Fruit fly (Drosophila melanogaster): ENCODE measurements around the gene CG13023.
"Not testable (repeated sequence)": the region's sequence is repeated elsewhere in the genome, so short reads cannot be mapped to it uniquely, and the experiment has no call there.

CG13023 gene

DNA sequence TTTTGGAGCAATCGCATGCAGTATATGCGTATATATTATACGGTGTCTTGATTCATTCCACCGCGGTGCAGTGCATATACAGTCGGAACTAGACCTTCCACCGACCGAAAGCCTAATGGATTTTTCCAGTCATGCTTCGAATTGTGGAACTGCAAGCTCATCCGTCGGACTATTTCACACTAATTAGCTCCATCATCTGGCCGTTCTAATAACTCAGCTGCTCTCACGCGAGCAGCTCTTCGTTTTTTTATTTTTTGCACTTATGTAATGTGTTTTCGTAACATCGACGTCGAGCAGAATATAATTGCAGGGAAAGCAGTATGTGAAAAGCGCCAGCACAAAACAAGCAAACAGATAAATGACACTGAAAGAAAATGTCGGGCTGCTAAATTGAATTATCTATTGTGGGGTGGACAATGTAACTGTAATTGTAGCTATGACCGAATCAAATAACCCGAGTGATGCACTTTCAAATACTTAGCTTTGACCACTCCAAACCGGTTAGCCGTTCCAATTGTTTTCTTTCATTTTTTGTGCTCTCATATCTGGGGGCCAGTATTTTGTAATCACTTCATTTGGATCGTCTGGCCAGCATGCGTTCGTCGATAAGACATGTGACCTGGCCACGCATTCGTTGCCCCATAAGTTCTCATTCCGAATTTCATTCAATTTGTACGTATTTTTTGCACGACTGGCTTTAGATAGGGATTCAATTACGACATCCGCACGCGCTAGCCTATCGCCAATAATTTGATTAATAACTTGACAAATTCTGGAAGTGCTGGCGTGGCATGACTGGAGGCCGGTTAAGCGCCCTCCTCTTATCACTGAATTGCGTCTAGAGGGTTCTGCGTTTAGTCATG, 30.5 kb upstream of the CG13023 start, which contains the start of gene Cpr73D:
TSS of gene Cpr73D (minus strand) at position 156 of the 863 bp plus-strand sequence.
- no peak for TF ChIP-seq Mnt (GFP tag; optimal IDR thresholded peaks at IDR 0.05)
- TF ChIP-seq CG14711 (tag; optimal IDR thresholded peaks at IDR 0.05), result no peak
- peak; percentile 80 for TF ChIP-seq kay (GFP tag; ENCODE audit: borderline replicate concordance)
- no peak for TF ChIP-seq toe (GFP tag; optimal IDR thresholded peaks at IDR 0.05)
- no peak for TF ChIP-seq ovo (GFP tag; optimal IDR thresholded peaks at IDR 0.05)
- TF ChIP-seq tj (GFP tag; optimal IDR thresholded peaks at IDR 0.05), result peak; percentile 17
- TF ChIP-seq CG7101 (tag; optimal IDR thresholded peaks at IDR 0.05), result no peak
- TF ChIP-seq cnc (optimal IDR thresholded peaks at IDR 0.05), result peak in 1 of 2 experiments; percentile 25
- TF ChIP-seq CG5204 (GFP tag; optimal IDR thresholded peaks at IDR 0.05), result no peak
- TF ChIP-seq bab1 (GFP tag; optimal IDR thresholded peaks at IDR 0.05), result no peak

DNA sequence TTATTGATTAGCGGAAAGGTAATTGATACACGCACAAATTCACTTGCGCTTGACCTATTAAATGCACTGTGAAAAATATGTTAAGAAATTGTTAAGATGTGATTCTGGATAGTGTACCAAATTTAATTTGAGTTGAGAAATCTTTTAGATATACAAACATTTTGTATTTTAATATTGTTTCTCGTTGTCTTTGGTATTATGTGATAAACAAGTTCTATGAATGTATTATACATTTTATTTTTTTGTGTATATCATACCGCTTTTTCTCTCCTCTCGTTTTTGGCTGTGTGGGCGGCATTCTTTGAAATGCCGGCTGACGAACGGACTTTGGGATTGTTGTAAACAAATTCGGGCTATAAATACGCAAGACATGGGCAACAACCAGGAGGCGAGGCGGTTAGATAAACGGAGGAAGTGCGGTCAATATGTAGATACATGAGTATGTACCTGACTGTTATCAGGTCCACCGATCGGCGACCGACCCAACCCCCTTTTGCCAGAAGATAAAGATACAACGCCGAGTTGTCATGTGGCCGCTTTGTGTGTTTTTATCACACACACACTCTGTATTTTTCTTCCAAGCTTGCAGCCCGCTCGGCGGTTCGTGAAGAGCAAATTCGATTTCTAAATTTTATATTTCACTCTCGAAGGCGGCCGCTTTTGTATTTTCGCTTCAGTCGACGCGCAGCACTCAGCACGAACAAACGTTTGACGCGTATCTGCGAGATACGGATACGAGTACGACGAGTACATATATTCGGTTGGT, 29.7 kb upstream of the CG13023 start:
- TF ChIP-seq CG14711 (tag; optimal IDR thresholded peaks at IDR 0.05) (no peak), Mnt (GFP tag; optimal IDR thresholded peaks at IDR 0.05) (peak; percentile 53), kay (GFP tag; ENCODE audit: borderline replicate concordance) (peak; percentile 97), CG11617 (GFP tag; optimal IDR thresholded peaks at IDR 0.05) (peak; percentile 22), CG33017 (tag; optimal IDR thresholded peaks at IDR 0.05) (no peak), cic (GFP tag; optimal IDR thresholded peaks at IDR 0.05) (peak; percentile 65), Clk (GFP tag; optimal IDR thresholded peaks at IDR 0.05) (no peak), CG12768 (GFP tag; optimal IDR thresholded peaks at IDR 0.05) (peak; percentile 19), tj (GFP tag; optimal IDR thresholded peaks at IDR 0.05) (no peak), toe (GFP tag; optimal IDR thresholded peaks at IDR 0.05) (no peak)

DNA sequence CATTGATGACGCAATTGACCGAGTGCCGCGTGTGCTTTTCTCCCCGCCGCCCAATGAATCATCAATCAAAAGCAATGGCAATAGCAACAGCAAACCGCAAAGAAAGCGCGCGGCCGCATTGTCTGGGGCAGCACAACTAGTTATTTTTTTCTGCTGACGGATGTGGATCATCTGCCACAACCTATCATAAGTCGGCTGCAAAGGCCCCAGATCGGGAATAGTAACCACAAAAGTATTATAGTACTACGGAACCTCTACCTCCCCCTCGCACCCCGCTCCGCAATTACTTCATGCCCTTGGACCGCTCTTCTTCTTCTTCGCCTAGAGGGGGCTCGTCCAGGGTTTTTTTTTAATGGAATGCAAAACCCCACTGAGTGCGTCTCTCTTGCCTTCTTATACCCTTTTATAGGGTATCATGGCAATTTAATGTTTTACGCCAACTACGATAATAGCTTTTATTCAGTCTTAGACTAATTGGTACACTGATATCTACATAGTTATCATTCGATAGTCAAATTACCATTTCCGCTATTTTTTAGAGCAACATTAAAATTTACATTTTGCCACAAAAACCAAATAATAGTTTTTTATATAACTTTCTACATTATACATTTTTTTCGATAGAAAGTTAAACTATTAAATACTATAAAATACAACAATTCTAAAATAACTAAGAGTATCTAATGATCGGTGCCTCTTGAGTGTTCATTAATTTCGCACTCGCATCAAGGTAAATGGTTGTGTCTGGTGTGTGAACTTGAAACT, 29.0 kb upstream of the CG13023 start:
- TF ChIP-seq tj (GFP tag; optimal IDR thresholded peaks at IDR 0.05), result peak; percentile 52
- no peak for TF ChIP-seq cnc (optimal IDR thresholded peaks at IDR 0.05)

DNA sequence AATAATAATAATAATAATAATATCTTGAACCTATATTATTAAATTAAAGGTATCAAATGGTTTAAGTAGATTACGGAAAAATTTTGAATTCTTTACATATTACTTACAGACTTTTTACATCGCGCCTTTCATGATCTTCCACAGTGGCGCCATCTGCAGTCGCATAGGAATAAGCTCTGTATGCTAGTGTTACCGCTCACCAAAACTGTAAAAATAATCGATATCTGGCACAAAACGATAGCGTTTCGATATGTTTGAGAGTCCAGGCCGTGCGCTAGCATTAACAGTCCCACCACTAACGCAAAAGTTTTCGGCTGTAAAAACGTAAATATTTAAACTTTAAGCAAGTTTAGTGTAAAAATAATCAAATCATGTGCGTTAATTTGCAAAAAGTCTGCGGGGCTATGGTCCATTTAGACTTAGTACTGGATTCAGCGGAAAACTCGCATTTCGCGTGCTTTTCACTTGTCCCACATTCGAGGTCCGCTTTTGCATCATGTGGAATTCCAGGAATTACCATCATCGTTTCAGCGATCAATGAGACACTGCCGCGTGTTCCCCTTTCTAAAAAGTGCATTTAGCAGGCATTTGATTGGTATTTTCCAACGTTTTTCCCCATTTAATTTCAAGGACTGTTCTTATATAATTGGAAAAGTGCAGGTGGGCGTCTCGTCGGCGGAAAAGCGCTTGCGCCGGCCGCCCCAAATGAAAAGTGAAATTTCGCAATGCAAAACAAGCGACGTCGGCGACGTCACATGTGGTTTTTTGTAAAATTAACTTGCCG, 28.2 kb upstream of the CG13023 start:
- TF ChIP-seq tj (GFP tag; optimal IDR thresholded peaks at IDR 0.05) (no peak), cnc (optimal IDR thresholded peaks at IDR 0.05) (no peak), pad (GFP tag; optimal IDR thresholded peaks at IDR 0.05) (peak; percentile 38), CG11617 (GFP tag; optimal IDR thresholded peaks at IDR 0.05) (no peak), bab1 (GFP tag; optimal IDR thresholded peaks at IDR 0.05) (peak; percentile 56), Mnt (GFP tag; optimal IDR thresholded peaks at IDR 0.05) (peak; percentile 27), Hr96 (GFP tag; optimal IDR thresholded peaks at IDR 0.05) (peak; percentile 20), Crg-1 (GFP tag; optimal IDR thresholded peaks at IDR 0.05) (peak; percentile 8), CG5204 (GFP tag; optimal IDR thresholded peaks at IDR 0.05) (no peak), CG7045 (GFP tag; optimal IDR thresholded peaks at IDR 0.05) (no peak), ovo (GFP tag; optimal IDR thresholded peaks at IDR 0.05) (no peak), cic (GFP tag; optimal IDR thresholded peaks at IDR 0.05) (no peak), CG33017 (tag; optimal IDR thresholded peaks at IDR 0.05) (no peak), toe (GFP tag; optimal IDR thresholded peaks at IDR 0.05) (no peak), CG1620 (GFP tag; optimal IDR thresholded peaks at IDR 0.05) (peak; percentile 58), CG12768 (GFP tag; optimal IDR thresholded peaks at IDR 0.05) (peak; percentile 19), CG7101 (tag; optimal IDR thresholded peaks at IDR 0.05) (peak; percentile 26), kay (GFP tag; ENCODE audit: borderline replicate concordance) (no peak), CG14711 (tag; optimal IDR thresholded peaks at IDR 0.05) (peak; percentile 25)

DNA sequence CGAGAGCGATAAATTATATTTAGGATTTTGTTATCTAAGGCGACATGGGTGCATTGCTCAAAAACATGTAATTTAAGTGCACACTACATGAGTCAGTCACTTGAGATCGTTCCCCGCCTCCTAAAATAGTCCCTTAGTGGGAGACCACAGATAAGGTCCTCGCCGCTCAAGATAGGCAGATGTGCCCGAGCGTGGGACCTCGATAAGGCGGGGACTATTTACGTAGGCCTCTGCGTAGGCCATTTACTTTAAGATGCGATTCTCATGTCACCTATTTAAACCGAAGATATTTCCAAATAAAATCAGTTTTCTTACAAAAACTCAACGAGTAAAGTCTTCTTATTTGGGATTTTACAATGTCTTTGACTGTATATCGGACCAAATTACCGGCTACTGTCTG, 27.3 kb upstream of the CG13023 start, which contains the start of gene Ogdh:
TSS of gene Ogdh (plus strand) at position 301 of the 400 bp plus-strand sequence.
- TF ChIP-seq CG14711 (tag; optimal IDR thresholded peaks at IDR 0.05); cic (GFP tag; optimal IDR thresholded peaks at IDR 0.05); CG7045 (GFP tag; optimal IDR thresholded peaks at IDR 0.05): not testable (repeated sequence)

DNA sequence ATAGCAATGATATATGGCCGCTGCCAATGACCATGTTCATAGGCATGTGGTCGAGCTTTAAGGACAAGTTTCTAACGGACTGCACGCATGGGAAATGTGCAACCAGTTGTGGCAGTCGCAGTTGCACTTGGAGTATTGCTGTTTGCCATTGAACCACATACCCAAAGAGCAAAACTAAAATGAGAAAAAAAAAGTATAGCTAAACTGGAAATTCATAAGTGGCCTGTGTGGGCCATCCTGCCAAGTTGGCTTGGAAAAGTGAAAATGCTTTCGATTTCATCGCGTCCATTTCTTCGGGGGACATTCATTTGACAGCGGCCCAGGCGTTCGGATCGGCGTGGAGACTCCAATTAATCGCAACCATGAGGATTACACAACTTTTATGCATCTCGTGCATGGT, 16.8 kb upstream of the CG13023 start, which contains the start of gene Obp73a:
TSS of gene Obp73a (plus strand) at position 301 of the 400 bp plus-strand sequence.
- TF ChIP-seq cnc (optimal IDR thresholded peaks at IDR 0.05), result no peak
- no peak for TF ChIP-seq CG5204 (GFP tag; optimal IDR thresholded peaks at IDR 0.05)
- no peak for TF ChIP-seq Mnt (GFP tag; optimal IDR thresholded peaks at IDR 0.05)
- TF ChIP-seq ovo (GFP tag; optimal IDR thresholded peaks at IDR 0.05), result no peak
- TF ChIP-seq CG12768 (GFP tag; optimal IDR thresholded peaks at IDR 0.05), result no peak
- TF ChIP-seq CG33017 (tag; optimal IDR thresholded peaks at IDR 0.05), result no peak
- no peak for TF ChIP-seq toe (GFP tag; optimal IDR thresholded peaks at IDR 0.05)
- no peak for TF ChIP-seq bab1 (GFP tag; optimal IDR thresholded peaks at IDR 0.05)
- TF ChIP-seq CG1620 (GFP tag; optimal IDR thresholded peaks at IDR 0.05), result no peak
- TF ChIP-seq Clk (GFP tag; optimal IDR thresholded peaks at IDR 0.05), result no peak
- TF ChIP-seq kay (GFP tag; ENCODE audit: borderline replicate concordance), result no peak
- TF ChIP-seq CG7045 (GFP tag; optimal IDR thresholded peaks at IDR 0.05), result no peak
- TF ChIP-seq pad (GFP tag; optimal IDR thresholded peaks at IDR 0.05), result no peak
- no peak for TF ChIP-seq Hr96 (GFP tag; optimal IDR thresholded peaks at IDR 0.05)

All from whole organism, adult.